Worm (Caenorhabditis elegans) whole organism, midembryonic: ENCODE data around the gene tam-1.

Source experiments
- T22C8.4 ChIP-seq: fragments of 200-800 bp; sonication (Bioruptor generic); IDR thresholded peaks from 2 replicates; pipeline ENCODE4 v1.3.6; 2022; ENCODE audit warnings: missing genetic modification characterization, missing compliant biosample characterization
- cog-1 ChIP-seq: sonication (generic microtip); optimal IDR thresholded peaks from 2 replicates; lab custom pipeline; 2016; ENCODE audit warnings: missing genetic modification characterization, missing compliant biosample characterization
- flt-1 ChIP-seq: fragments of 200-800 bp; sonication (Bioruptor generic); IDR thresholded peaks from 2 replicates; pipeline ENCODE4 v1.3.6; 2022; ENCODE audit warnings: missing genetic modification characterization, missing compliant biosample characterization
- klf-2 ChIP-seq: fragments of 200-800 bp; sonication (Bioruptor generic); conservative IDR thresholded peaks from 2 replicates; pipeline ENCODE4 v1.3.6; 2022; ENCODE audit warnings: missing genetic modification reagents, missing genetic modification characterization, missing compliant biosample characterization
- med-1 ChIP-seq: sonication (generic microtip); optimal IDR thresholded peaks from 2 replicates; lab custom pipeline; 2017; ENCODE audit warnings: missing genetic modification characterization, mild to moderate bottlenecking, missing compliant biosample characterization, antibody characterized with exemption, missing genetic modification reagents; ENCODE audit not compliant: insufficient read depth
- ref-1 ChIP-seq: fragments of 200-800 bp; sonication (Bioruptor generic); conservative IDR thresholded peaks from 2 replicates; pipeline ENCODE4 v1.3.6; 2022; ENCODE audit warnings: missing genetic modification reagents, missing genetic modification characterization, missing compliant biosample characterization
- tab-1 ChIP-seq: fragments of 200-800 bp; sonication (Bioruptor generic); IDR thresholded peaks from 2 replicates; pipeline ENCODE4 v1.3.6; 2022; ENCODE audit warnings: missing genetic modification characterization, missing compliant biosample characterization
- ztf-23 ChIP-seq: fragments of 200-800 bp; sonication (Bioruptor generic); IDR thresholded peaks from 2 replicates; pipeline ENCODE4 v1.3.6; 2022; ENCODE audit warnings: missing genetic modification reagents, missing genetic modification characterization, missing compliant biosample characterization
- ztf-29 ChIP-seq: fragments of 200-800 bp; sonication (Bioruptor generic); IDR thresholded peaks from 2 replicates; pipeline ENCODE4 v1.3.6; 2022; ENCODE audit warnings: missing genetic modification reagents, missing genetic modification characterization, missing compliant biosample characterization

Gene tam-1

DNA sequence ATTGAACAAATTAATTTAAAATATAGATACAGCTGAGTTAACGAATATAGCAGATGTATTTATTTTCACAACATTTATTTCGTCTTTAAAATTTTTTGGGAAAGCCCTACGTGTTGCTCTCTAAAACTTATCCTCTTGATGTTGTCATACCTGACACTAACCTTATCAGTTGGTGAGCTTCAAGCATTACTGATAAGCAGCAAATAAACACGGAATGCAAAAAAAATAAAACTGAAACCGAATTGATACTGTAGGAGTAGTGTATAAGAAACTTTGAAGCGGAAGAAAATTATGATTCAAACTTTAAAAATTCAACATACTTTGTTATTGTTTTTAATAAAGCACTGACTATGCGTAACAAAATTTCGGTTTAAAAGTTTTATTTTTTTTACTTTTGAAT, 27.8 kb downstream of the tam-1 start:
- no peak for TF ChIP-seq ztf-23 (GFP tag; lab: Robert Waterston, UW)
- no peak for TF ChIP-seq flt-1 (GFP tag; lab: Robert Waterston, UW)
- TF ChIP-seq med-1 (GFP tag; lab: Kevin White, UChicago): no peak
- TF ChIP-seq cog-1 (tag; lab: Kevin White, UChicago): no peak
- TF ChIP-seq T22C8.4 (GFP tag; lab: Robert Waterston, UW): no peak
- TF ChIP-seq ztf-29 (GFP tag; lab: Robert Waterston, UW): no peak
- TF ChIP-seq klf-2 (GFP tag; lab: Robert Waterston, UW): no peak
- TF ChIP-seq tab-1: no peak
- TF ChIP-seq ref-1 (GFP tag; lab: Robert Waterston, UW): no peak

- TF ChIP-seq ztf-23 (GFP tag; lab: Robert Waterston, UW): no peak
Measured at ce11 chrV:4934406-4934805, 28.5 kb downstream of the tam-1 start, which contains the start of gene catp-2. catp-2 (plus strand) TSS chrV:4934706.

- TF ChIP-seq flt-1 (GFP tag; lab: Robert Waterston, UW): no peak
- TF ChIP-seq ref-1 (GFP tag; lab: Robert Waterston, UW): no peak
- no peak for TF ChIP-seq med-1 (GFP tag; lab: Kevin White, UChicago)
- TF ChIP-seq ztf-23 (GFP tag; lab: Robert Waterston, UW): no peak
- no peak for TF ChIP-seq klf-2 (GFP tag; lab: Robert Waterston, UW)
- no peak for TF ChIP-seq ztf-29 (GFP tag; lab: Robert Waterston, UW)
- TF ChIP-seq tab-1: no peak
- no peak for TF ChIP-seq T22C8.4 (GFP tag; lab: Robert Waterston, UW)
- no peak for TF ChIP-seq cog-1 (tag; lab: Kevin White, UChicago)
Measured at ce11 chrV:4933268-4933667, 29.6 kb downstream of the tam-1 start.

DNA sequence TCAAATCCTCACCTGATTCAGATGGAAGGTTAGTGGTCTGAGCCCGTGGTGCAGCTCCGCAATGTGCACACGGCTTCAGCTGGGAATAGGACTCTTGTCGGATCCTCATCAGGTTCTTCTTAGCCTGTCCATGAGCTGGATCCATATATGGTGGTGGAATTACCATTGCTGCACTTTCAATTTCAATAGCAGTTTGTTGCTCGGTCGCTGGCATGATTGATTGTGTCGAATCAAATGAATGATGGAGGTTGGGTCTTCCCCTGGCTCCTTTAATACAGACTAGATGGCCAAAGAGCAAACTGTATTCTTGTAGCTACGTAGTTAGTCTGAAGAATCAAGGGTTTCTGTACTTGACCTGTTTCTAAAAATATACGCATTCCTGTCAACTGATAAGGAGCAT, 30.1 kb downstream of the tam-1 start, which contains the start of gene C02E7.10:
Gene C02E7.10 (minus strand): TSS at position 232 of the 400 bp plus-strand sequence.
- no peak for TF ChIP-seq tab-1
- no peak for TF ChIP-seq ztf-23 (GFP tag; lab: Robert Waterston, UW)
- no peak for TF ChIP-seq ztf-29 (GFP tag; lab: Robert Waterston, UW)
- TF ChIP-seq klf-2 (GFP tag; lab: Robert Waterston, UW): no peak
- TF ChIP-seq flt-1 (GFP tag; lab: Robert Waterston, UW): no peak
- TF ChIP-seq ref-1 (GFP tag; lab: Robert Waterston, UW): no peak
- no peak for TF ChIP-seq med-1 (GFP tag; lab: Kevin White, UChicago)
- no peak for TF ChIP-seq T22C8.4 (GFP tag; lab: Robert Waterston, UW)
- TF ChIP-seq cog-1 (tag; lab: Kevin White, UChicago): no peak

DNA sequence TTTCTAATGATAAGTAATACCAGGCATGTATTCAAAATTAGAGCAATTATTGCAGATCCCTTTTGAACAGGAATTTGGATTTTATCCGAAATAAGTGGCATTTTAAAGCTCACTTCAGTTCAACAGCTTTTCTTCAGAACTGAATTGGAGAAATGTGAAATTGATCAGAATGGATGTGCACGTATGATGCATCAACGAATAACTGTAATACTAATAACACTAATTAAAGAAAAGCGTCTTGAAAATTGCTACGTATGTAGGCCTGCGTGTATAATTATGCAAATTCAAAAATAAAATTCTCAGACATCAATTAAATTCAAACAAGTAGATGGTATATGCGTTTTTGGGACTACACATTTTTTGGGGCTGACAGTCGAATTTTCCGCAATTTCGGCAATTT, 33.1 kb downstream of the tam-1 start, which contains the start of gene str-205:
Gene str-205 (minus strand): TSS at position 101 of the 400 bp plus-strand sequence.
- TF ChIP-seq ztf-29 (GFP tag; lab: Robert Waterston, UW) (no peak), T22C8.4 (GFP tag; lab: Robert Waterston, UW) (no peak), ref-1 (GFP tag; lab: Robert Waterston, UW) (no peak), ztf-23 (GFP tag; lab: Robert Waterston, UW) (no peak), med-1 (GFP tag; lab: Kevin White, UChicago) (no peak), klf-2 (GFP tag; lab: Robert Waterston, UW) (no peak), flt-1 (GFP tag; lab: Robert Waterston, UW) (no peak), cog-1 (tag; lab: Kevin White, UChicago) (no peak), tab-1 (no peak)

- TF ChIP-seq klf-2 (GFP tag; lab: Robert Waterston, UW) (no peak), tab-1 (no peak), T22C8.4 (GFP tag; lab: Robert Waterston, UW) (no peak), ztf-23 (GFP tag; lab: Robert Waterston, UW) (no peak), med-1 (GFP tag; lab: Kevin White, UChicago) (no peak), cog-1 (tag; lab: Kevin White, UChicago) (no peak), flt-1 (GFP tag; lab: Robert Waterston, UW) (no peak), ztf-29 (GFP tag; lab: Robert Waterston, UW) (no peak), ref-1 (GFP tag; lab: Robert Waterston, UW) (no peak)
Measured at ce11 chrV:4926371-4926770, 36.5 kb downstream of the tam-1 start, which contains the start of gene srh-21. srh-21 (plus strand) TSS chrV:4926671.

DNA sequence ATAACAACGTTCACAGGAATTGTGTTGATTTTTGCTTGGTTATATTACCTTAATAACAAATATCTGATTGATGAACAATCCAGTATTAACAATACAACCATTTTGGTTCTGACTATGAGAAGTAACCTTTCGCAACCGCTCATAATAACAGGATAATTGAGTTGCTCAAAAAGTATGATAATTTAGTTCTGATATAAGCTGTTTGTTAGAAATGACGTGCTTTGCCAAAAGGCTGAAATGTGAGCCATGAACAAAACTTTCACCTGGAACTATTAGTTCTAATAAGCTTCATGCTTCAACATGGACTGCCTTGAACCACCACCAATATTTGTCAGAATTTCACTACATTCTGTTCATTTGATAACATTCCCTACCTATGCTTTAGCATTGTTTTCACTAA, 38.3 kb downstream of the tam-1 start, which contains the start of gene srh-20:
Gene srh-20 (plus strand): TSS at position 301 of the 400 bp plus-strand sequence.
- TF ChIP-seq klf-2 (GFP tag; lab: Robert Waterston, UW): no peak
- TF ChIP-seq ztf-23 (GFP tag; lab: Robert Waterston, UW): no peak
- no peak for TF ChIP-seq cog-1 (tag; lab: Kevin White, UChicago)
- TF ChIP-seq flt-1 (GFP tag; lab: Robert Waterston, UW): no peak
- no peak for TF ChIP-seq ztf-29 (GFP tag; lab: Robert Waterston, UW)
- no peak for TF ChIP-seq med-1 (GFP tag; lab: Kevin White, UChicago)
- no peak for TF ChIP-seq tab-1
- no peak for TF ChIP-seq ref-1 (GFP tag; lab: Robert Waterston, UW)
- TF ChIP-seq T22C8.4 (GFP tag; lab: Robert Waterston, UW): no peak

ce11 chrV:4922024-4922423, 40.9 kb downstream of the tam-1 start, which contains the start of gene srh-22:
srh-22 (plus strand) TSS chrV:4922324.
- TF ChIP-seq tab-1: no peak
- no peak for TF ChIP-seq ztf-23 (GFP tag; lab: Robert Waterston, UW)
- no peak for TF ChIP-seq med-1 (GFP tag; lab: Kevin White, UChicago)
- no peak for TF ChIP-seq ref-1 (GFP tag; lab: Robert Waterston, UW)
- no peak for TF ChIP-seq flt-1 (GFP tag; lab: Robert Waterston, UW)
- TF ChIP-seq klf-2 (GFP tag; lab: Robert Waterston, UW): no peak
- TF ChIP-seq cog-1 (tag; lab: Kevin White, UChicago): no peak
- TF ChIP-seq ztf-29 (GFP tag; lab: Robert Waterston, UW): no peak
- no peak for TF ChIP-seq T22C8.4 (GFP tag; lab: Robert Waterston, UW)

DNA sequence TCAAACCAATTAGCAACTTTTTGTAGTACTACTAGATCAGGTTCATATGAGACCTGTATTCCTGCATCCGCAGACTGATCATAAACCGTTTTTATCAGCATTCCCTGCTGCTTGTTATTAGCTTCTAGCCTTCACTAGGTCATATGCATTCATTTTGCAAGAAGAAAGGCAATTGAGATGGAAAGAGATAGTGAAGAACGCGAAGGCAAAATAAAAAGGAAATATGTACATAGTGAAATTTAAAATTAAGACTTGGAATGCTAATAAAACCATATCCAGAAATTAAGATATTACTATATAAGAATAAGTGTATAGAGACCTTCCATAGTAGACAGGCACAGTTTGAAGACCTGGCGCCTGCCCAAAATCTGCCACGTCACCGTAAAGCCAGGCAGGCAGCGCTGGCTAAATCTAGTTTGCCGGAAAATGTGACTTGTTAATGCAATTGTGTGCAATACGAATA, 42.2 kb downstream of the tam-1 start, which contains the start of the genes C02E7.8 and srh-23:
Gene C02E7.8 (minus strand): TSS at position 101 of the 463 bp plus-strand sequence.
Gene srh-23 (plus strand): TSS at position 413 of the 463 bp plus-strand sequence.
- TF ChIP-seq ztf-29 (GFP tag; lab: Robert Waterston, UW) (no peak), ref-1 (GFP tag; lab: Robert Waterston, UW) (no peak), cog-1 (tag; lab: Kevin White, UChicago) (no peak), flt-1 (GFP tag; lab: Robert Waterston, UW) (no peak), med-1 (GFP tag; lab: Kevin White, UChicago) (no peak), klf-2 (GFP tag; lab: Robert Waterston, UW) (no peak), ztf-23 (GFP tag; lab: Robert Waterston, UW) (no peak), tab-1 (no peak), T22C8.4 (GFP tag; lab: Robert Waterston, UW) (no peak)
